Fruit fly (Drosophila melanogaster) whole organism, prepupa: ENCODE results near the gene RpL34a.

ENCODE experiments used
- Blimp-1 ChIP-seq: fragments of 200-800 bp; sonication (Bioruptor generic); optimal IDR thresholded peaks from 3 replicates; lab custom pipeline; 2017; ENCODE audit warnings: missing biosample characterization, missing genetic modification characterization, mild to moderate bottlenecking, moderate library complexity, missing genetic modification reagents
- CG10631 ChIP-seq: fragments of 200-800 bp; sonication (Bioruptor generic); optimal IDR thresholded peaks from 2 replicates; lab custom pipeline; 2016; ENCODE audit warnings: missing biosample characterization, missing genetic modification characterization
- CG11294 ChIP-seq: fragments of 200-800 bp; sonication (Bioruptor generic); IDR thresholded peaks from 2 replicates; pipeline ENCODE4 v1.3.6; 2022; ENCODE audit warnings: missing biosample characterization, missing genetic modification characterization
- CG15336 ChIP-seq: fragments of 200-800 bp; sonication (Bioruptor generic); IDR thresholded peaks from 2 replicates; pipeline ENCODE4 v1.3.6; 2022; ENCODE audit warnings: missing biosample characterization, missing genetic modification characterization
- CG1621 ChIP-seq: fragments of 200-800 bp; sonication (Bioruptor generic); optimal IDR thresholded peaks from 3 replicates; lab custom pipeline; 2018; ENCODE audit warnings: missing biosample characterization, mild to moderate bottlenecking, missing genetic modification characterization
- CG16779 ChIP-seq: fragments of 200-800 bp; sonication (Bioruptor generic); optimal IDR thresholded peaks from 3 replicates; lab custom pipeline; 2017; ENCODE audit warnings: missing biosample characterization, mild to moderate bottlenecking, missing genetic modification characterization
- CG3032 ChIP-seq: fragments of 200-800 bp; optimal IDR thresholded peaks from 2 replicates; lab custom pipeline; 2019; ENCODE audit warnings: missing biosample characterization, mild to moderate bottlenecking, missing genetic modification characterization, moderate library complexity
- CG31627 ChIP-seq: fragments of 200-800 bp; sonication (Bioruptor generic); optimal IDR thresholded peaks from 3 replicates; lab custom pipeline; 2016; ENCODE audit warnings: missing biosample characterization, missing genetic modification characterization
- CG34406 ChIP-seq: fragments of 200-800 bp; sonication (Bioruptor generic); optimal IDR thresholded peaks from 3 replicates; lab custom pipeline; 2016; ENCODE audit warnings: missing biosample characterization, missing genetic modification characterization
- CG3919 ChIP-seq: fragments of 200-800 bp; sonication (Bioruptor generic); optimal IDR thresholded peaks from 3 replicates; lab custom pipeline; 2016; ENCODE audit warnings: missing biosample characterization, missing genetic modification characterization
- CG6276 ChIP-seq: fragments of 200-800 bp; sonication (Bioruptor generic); optimal IDR thresholded peaks from 2 replicates; lab custom pipeline; 2017; ENCODE audit warnings: missing biosample characterization, mild to moderate bottlenecking, missing genetic modification characterization
- CG6792 ChIP-seq: fragments of 200-800 bp; sonication (Bioruptor generic); optimal IDR thresholded peaks from 3 replicates; lab custom pipeline; 2016; ENCODE audit warnings: missing biosample characterization, missing genetic modification characterization
- CG6854 ChIP-seq: fragments of 200-800 bp; sonication (Bioruptor generic); optimal IDR thresholded peaks from 2 replicates; lab custom pipeline; 2017; ENCODE audit warnings: missing biosample characterization, mild to moderate bottlenecking, missing genetic modification characterization
- CG7368 ChIP-seq: fragments of 200-800 bp; sonication (Bioruptor generic); optimal IDR thresholded peaks from 3 replicates; lab custom pipeline; 2016; ENCODE audit warnings: missing biosample characterization, missing genetic modification characterization
- CG8119 ChIP-seq: fragments of 200-800 bp; sonication (Bioruptor generic); IDR thresholded peaks from 3 replicates; pipeline ENCODE4 v1.3.6; 2022; ENCODE audit warnings: missing biosample characterization, missing genetic modification characterization
- CG8632 ChIP-seq: fragments of 200-800 bp; sonication (Bioruptor generic); optimal IDR thresholded peaks from 3 replicates; lab custom pipeline; 2016; ENCODE audit warnings: missing biosample characterization, missing genetic modification characterization
- CG9139 ChIP-seq: fragments of 200-800 bp; sonication (Bioruptor generic); optimal IDR thresholded peaks from 3 replicates; lab custom pipeline; 2017; ENCODE audit warnings: missing biosample characterization, mild to moderate bottlenecking, missing genetic modification characterization
- Eip75B ChIP-seq: fragments of 200-800 bp; sonication (Bioruptor generic); optimal IDR thresholded peaks from 3 replicates; lab custom pipeline; 2016; ENCODE audit warnings: missing biosample characterization, missing genetic modification characterization
- Eip78C ChIP-seq: fragments of 200-800 bp; sonication (Bioruptor generic); peaks from one replicate; lab custom pipeline; 2016; ENCODE audit warnings: missing biosample characterization, missing genetic modification characterization
- Eip93F ChIP-seq: fragments of 200-800 bp; sonication (Bioruptor generic); optimal IDR thresholded peaks from 2 replicates; lab custom pipeline; 2016; ENCODE audit warnings: missing biosample characterization, mild to moderate bottlenecking, missing genetic modification characterization
- Ets96B ChIP-seq: fragments of 200-800 bp; optimal IDR thresholded peaks from 2 replicates; lab custom pipeline; 2019; ENCODE audit warnings: missing biosample characterization, mild to moderate bottlenecking, missing genetic modification characterization, moderate library complexity
- Gug ChIP-seq: fragments of 200-800 bp; sonication (Bioruptor generic); IDR thresholded peaks from 2 replicates; pipeline ENCODE4 v1.3.6; 2022; ENCODE audit warnings: missing biosample characterization, missing genetic modification characterization
- Hr38 ChIP-seq: sonication (Bioruptor generic); optimal IDR thresholded peaks from 2 replicates; lab custom pipeline; 2016; ENCODE audit warnings: missing biosample characterization, missing genetic modification characterization
- Hr39 ChIP-seq: fragments of 200-800 bp; sonication (Bioruptor generic); optimal IDR thresholded peaks from 2 replicates; lab custom pipeline; 2016; ENCODE audit warnings: missing biosample characterization, missing genetic modification characterization
- Hr4 ChIP-seq: fragments of 200-800 bp; sonication (Bioruptor generic); optimal IDR thresholded peaks from 3 replicates; lab custom pipeline; 2016; ENCODE audit warnings: missing biosample characterization, missing genetic modification characterization
- Lpt ChIP-seq: fragments of 200-800 bp; sonication (Bioruptor generic); optimal IDR thresholded peaks from 3 replicates; lab custom pipeline; 2016; ENCODE audit warnings: missing biosample characterization, missing genetic modification characterization
- Met ChIP-seq: fragments of 200-800 bp; sonication (Bioruptor generic); optimal IDR thresholded peaks from 3 replicates; lab custom pipeline; 2016; ENCODE audit warnings: missing biosample characterization, missing genetic modification characterization
- OdsH ChIP-seq: fragments of 200-800 bp; sonication (Bioruptor generic); optimal IDR thresholded peaks from 3 replicates; lab custom pipeline; 2016; ENCODE audit warnings: missing biosample characterization, missing genetic modification characterization
- Smox ChIP-seq: fragments of 200-800 bp; sonication (Bioruptor generic); optimal IDR thresholded peaks from 3 replicates; lab custom pipeline; 2016; ENCODE audit warnings: missing biosample characterization, missing genetic modification characterization
- Sox102F ChIP-seq: fragments of 200-800 bp; sonication (Bioruptor generic); optimal IDR thresholded peaks from 2 replicates; lab custom pipeline; 2016; ENCODE audit warnings: missing biosample characterization, mild to moderate bottlenecking, missing genetic modification characterization
- Sox15 ChIP-seq: fragments of 200-800 bp; sonication (Bioruptor generic); optimal IDR thresholded peaks from 3 replicates; lab custom pipeline; 2016; ENCODE audit warnings: missing biosample characterization, missing genetic modification characterization
- cyc ChIP-seq: fragments of 200-800 bp; sonication (Bioruptor generic); optimal IDR thresholded peaks from 3 replicates; lab custom pipeline; 2016; ENCODE audit warnings: missing biosample characterization, missing genetic modification characterization
- dac ChIP-seq: fragments of 200-800 bp; sonication (Bioruptor generic); optimal IDR thresholded peaks from 2 replicates; lab custom pipeline; 2017; ENCODE audit warnings: missing biosample characterization, mild to moderate bottlenecking, missing genetic modification characterization
- dsx ChIP-seq: fragments of 200-800 bp; optimal IDR thresholded peaks from 3 replicates; lab custom pipeline; 2019; ENCODE audit warnings: missing biosample characterization, mild to moderate bottlenecking, missing genetic modification characterization, moderate library complexity; ENCODE audit not compliant: poor library complexity, severe bottlenecking
- esn ChIP-seq: fragments of 200-800 bp; sonication (Bioruptor generic); optimal IDR thresholded peaks from 2 replicates; lab custom pipeline; 2016; ENCODE audit warnings: missing biosample characterization, mild to moderate bottlenecking, missing genetic modification characterization, moderate library complexity
- fd59A ChIP-seq: fragments of 200-800 bp; sonication (Bioruptor generic); optimal IDR thresholded peaks from 2 replicates; lab custom pipeline; 2017; ENCODE audit warnings: missing biosample characterization, mild to moderate bottlenecking, missing genetic modification characterization, missing genetic modification reagents
- fd85E ChIP-seq: fragments of 200-800 bp; sonication (Bioruptor generic); optimal IDR thresholded peaks from 3 replicates; lab custom pipeline; 2016; ENCODE audit warnings: missing biosample characterization, missing genetic modification characterization
- fkh ChIP-seq: fragments of 200-800 bp; sonication (Bioruptor generic); optimal IDR thresholded peaks from 3 replicates; lab custom pipeline; 2017; ENCODE audit warnings: missing biosample characterization, mild to moderate bottlenecking, missing genetic modification characterization, moderate library complexity
- lz ChIP-seq: fragments of 200-800 bp; sonication (Bioruptor generic); optimal IDR thresholded peaks from 3 replicates; lab custom pipeline; 2016; ENCODE audit warnings: missing biosample characterization, missing genetic modification characterization
- svp ChIP-seq: fragments of 200-800 bp; sonication (Bioruptor generic); peaks from one replicate; lab custom pipeline; 2016; ENCODE audit warnings: missing biosample characterization, missing genetic modification characterization
- topi ChIP-seq: fragments of 200-800 bp; sonication (Bioruptor generic); optimal IDR thresholded peaks from 3 replicates; lab custom pipeline; 2016; ENCODE audit warnings: missing biosample characterization, missing genetic modification characterization
- vri ChIP-seq: fragments of 200-800 bp; sonication (Bioruptor generic); optimal IDR thresholded peaks from 3 replicates; lab custom pipeline; 2016; ENCODE audit warnings: missing biosample characterization, mild to moderate bottlenecking, missing genetic modification characterization

Gene RpL34a

DNA sequence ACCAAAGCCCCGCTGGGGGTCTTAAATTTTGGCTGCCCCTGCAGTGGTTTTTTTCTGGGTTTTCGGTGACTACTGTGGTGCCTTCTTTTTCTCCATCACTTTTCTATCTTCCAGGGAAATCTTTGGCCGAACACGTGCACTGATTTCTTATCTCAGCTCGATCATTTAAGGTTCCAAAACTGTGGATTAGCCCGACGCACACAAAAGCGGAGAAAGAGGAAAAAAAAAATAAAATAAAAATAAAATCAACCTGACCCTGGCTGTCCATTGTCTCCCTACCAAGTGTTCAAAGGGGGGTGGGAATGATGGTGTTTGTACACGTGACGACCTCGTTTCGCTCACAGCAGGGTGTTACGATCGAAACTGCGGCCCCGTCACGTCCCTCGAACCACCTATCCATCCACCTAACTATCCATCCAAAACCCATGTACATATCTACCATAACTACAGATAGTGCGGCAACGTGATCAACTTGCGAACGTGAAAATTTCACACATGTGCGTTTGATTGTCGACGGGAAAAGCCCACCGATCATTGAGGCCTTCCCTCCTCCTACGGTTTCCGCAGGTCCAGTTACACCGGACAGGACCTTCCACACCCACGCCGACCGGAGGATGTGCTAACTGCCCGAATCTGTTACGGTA, 32.3 kb downstream of the RpL34a start:
- TF ChIP-seq Hr4 (GFP tag; lab: Kevin White, UChicago) (no peak), CG7368 (no peak), Blimp-1 (no peak), CG11294 (GFP tag; lab: Robert Waterston, UW) (no peak), CG15336 (GFP tag; lab: Robert Waterston, UW) (no peak), CG6276 (GFP tag; lab: Kevin White, UChicago) (no peak), CG8632 (GFP tag; lab: Kevin White, UChicago) (no peak), fd59A (GFP tag; lab: Kevin White, UChicago) (no peak), Eip78C (no peak), CG10631 (GFP tag; lab: Kevin White, UChicago) (no peak)

DNA sequence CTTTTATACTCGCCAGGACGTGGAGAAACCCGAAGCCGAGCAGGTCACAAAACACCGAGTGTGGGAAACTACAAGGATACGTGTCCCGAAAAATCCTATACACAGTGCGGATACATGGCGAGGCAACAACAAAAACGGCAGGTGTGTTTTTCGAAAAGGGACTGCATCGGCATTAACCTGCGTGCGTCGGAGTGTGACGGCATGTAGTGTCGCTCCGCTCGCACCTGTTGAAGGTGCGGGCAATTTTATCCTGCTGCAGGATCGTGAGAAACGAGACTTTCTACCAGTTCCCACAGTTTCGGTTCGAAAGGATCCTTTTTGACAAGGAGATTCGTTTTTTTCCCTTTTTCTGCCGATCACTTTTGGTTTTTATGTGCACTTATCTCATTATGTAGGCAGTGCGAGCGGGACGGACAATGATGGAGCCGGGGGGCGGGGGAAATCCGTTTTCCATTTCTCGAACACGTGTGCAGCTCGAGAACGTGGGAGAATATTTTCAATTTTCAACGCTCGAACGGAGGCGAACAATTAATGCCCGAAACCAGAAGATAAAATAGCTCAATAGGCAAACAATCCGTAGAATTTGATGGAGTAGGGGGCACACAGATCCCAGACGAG, 34.4 kb downstream of the RpL34a start:
- TF ChIP-seq esn (GFP tag; lab: Kevin White, UChicago) (no peak), CG6276 (GFP tag; lab: Kevin White, UChicago) (no peak), CG16779 (no peak), CG8632 (GFP tag; lab: Kevin White, UChicago) (no peak), Eip78C (no peak)

DNA sequence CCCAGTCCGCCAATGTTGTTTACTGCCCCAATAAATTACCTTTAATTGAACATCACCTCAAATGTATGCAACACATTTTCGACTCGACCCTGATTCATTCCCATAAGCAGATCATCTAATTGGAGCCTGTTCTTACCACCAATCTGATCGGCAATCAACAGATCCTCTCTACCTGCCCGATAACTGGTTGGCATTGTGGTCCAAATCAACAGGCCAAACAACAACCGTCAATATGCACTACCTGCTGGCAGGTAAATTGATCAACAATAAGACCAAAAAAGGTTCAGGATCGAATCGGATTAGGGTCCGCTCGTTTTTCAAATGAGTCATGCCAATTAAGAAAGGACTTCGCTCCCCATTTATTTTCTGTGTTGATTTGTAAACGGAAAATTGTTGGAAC, 35.8 kb downstream of the RpL34a start:
- no peak for TF ChIP-seq topi
- TF ChIP-seq Met (GFP tag; lab: Kevin White, UChicago): no peak
- no peak for TF ChIP-seq CG6854
- no peak for TF ChIP-seq CG8632 (GFP tag; lab: Kevin White, UChicago)
- TF ChIP-seq fkh: no peak
- TF ChIP-seq Hr38: no peak
- TF ChIP-seq CG10631 (GFP tag; lab: Kevin White, UChicago): no peak
- TF ChIP-seq OdsH (GFP tag; lab: Kevin White, UChicago): no peak

DNA sequence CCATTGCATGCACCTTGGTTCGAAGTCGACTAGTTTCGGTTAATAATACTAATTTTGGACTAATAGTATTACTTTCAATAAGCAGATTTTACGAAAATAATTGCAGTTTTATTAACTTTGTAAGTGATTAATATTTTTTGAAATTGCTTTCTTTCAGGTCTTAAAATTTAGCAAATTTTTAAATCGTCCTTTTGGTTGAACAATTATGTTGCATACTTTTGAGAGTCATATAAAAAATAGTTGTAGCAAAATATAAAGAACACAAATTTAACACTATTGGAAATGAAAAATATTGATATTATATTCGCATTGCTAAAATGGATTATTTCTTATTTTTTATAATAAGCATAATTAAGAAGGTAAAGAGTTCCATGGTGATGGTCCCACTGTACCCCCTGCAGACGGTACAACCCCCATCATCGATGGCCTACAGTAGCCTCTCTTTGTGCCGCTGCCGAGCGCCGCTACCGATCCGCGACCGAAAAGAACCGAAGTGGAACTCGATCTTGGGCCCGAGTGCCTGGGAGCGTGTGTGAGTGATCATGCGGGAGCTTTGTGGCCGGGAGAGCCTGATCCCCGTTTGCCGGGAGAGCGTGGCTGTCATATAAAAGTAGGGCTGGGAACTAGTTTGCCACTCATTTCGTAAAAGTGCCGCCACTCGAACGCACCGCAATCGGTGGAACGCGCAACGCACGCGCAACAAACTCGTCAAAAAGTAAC, 37.7 kb downstream of the RpL34a start:
- TF ChIP-seq CG3032 (tag; lab: Kevin White, UChicago) (peak; percentile 95), Smox (GFP tag; lab: Kevin White, UChicago) (peak; percentile 93), fd59A (GFP tag; lab: Kevin White, UChicago) (peak; percentile 93), CG8632 (GFP tag; lab: Kevin White, UChicago) (peak; percentile 93), fd85E (GFP tag; lab: Kevin White, UChicago) (peak; percentile 41), Gug (GFP tag; lab: Robert Waterston, UW) (peak; percentile 66), svp (GFP tag; lab: Kevin White, UChicago) (peak; percentile 97), dsx (GFP tag; lab: Kevin White, UChicago) (peak; percentile 63), CG1621 (peak; percentile 60), Sox102F (GFP tag; lab: Kevin White, UChicago) (peak; percentile 75), Met (GFP tag; lab: Kevin White, UChicago) (peak; percentile 95), CG3919 (GFP tag; lab: Kevin White, UChicago) (peak; percentile 91), Ets96B (tag; lab: Kevin White, UChicago) (peak; percentile 94), Eip93F (GFP tag; lab: Kevin White, UChicago) (peak; percentile 6), CG16779 (peak; percentile 89), vri (peak; percentile 53), Sox15 (GFP tag; lab: Kevin White, UChicago) (peak; percentile 93), CG6792 (GFP tag; lab: Kevin White, UChicago) (peak; percentile 94), OdsH (GFP tag; lab: Kevin White, UChicago) (peak; percentile 92), Hr39 (GFP tag; lab: Kevin White, UChicago) (peak; percentile 89), CG8119 (GFP tag; lab: Robert Waterston, UW) (peak; percentile 87), topi (peak; percentile 95), cyc (GFP tag; lab: Kevin White, UChicago) (peak; percentile 87), CG11294 (GFP tag; lab: Robert Waterston, UW) (peak; percentile 71; the same call in 1 of the 2 replicates), Lpt (GFP tag; lab: Kevin White, UChicago) (peak; percentile 88), lz (peak; percentile 95), CG9139 (peak; percentile 73), dac (GFP tag; lab: Kevin White, UChicago) (peak; percentile 81), CG31627 (GFP tag; lab: Kevin White, UChicago) (peak; percentile 93), Eip75B (GFP tag; lab: Kevin White, UChicago) (peak; percentile 92), CG34406 (GFP tag; lab: Kevin White, UChicago) (peak; percentile 94), CG7368 (peak; percentile 78)
